Fruit fly (Drosophila melanogaster): ENCODE results near the gene CG13318.

The CG13318 gene

dm6 chr3R:8819551-8820057 is 47.1 kb upstream of the CG13318 start (continued):
- TF ChIP-seq Hr3 (GFP tag; optimal IDR thresholded peaks at IDR 0.05) (no peak), gt (GFP tag; IDR thresholded peaks at IDR 0.05) (peak; percentile 43; the same call in 1 of the 2 replicates), sqz (GFP tag; optimal IDR thresholded peaks at IDR 0.05) (peak; percentile 55), fd64A (GFP tag; optimal IDR thresholded peaks at IDR 0.05) (peak; percentile 51), zfh1 (GFP tag; IDR thresholded peaks at IDR 0.05) (peak; percentile 34; the same call in 1 of the 3 replicates), Doc2 (GFP tag; IDR thresholded peaks at IDR 0.05) (no peak), CG9876 (GFP tag; optimal IDR thresholded peaks at IDR 0.05) (no peak), CG30403 (GFP tag; optimal IDR thresholded peaks at IDR 0.05) (no peak), amos (GFP tag; IDR thresholded peaks at IDR 0.05; ENCODE audit: partially characterized antibody) (no peak; the same call in 1 of the 2 replicates), otp (GFP tag; IDR thresholded peaks at IDR 0.05) (no peak), CG8281 (tag; optimal IDR thresholded peaks at IDR 0.05) (no peak), bowl (GFP tag; IDR thresholded peaks at IDR 0.05) (no peak), CG12299 (tag; optimal IDR thresholded peaks at IDR 0.05) (peak; percentile 36), CG14860 (GFP tag; IDR thresholded peaks at IDR 0.05; ENCODE audit: partially characterized antibody) (no peak), maf-S (GFP tag; optimal IDR thresholded peaks at IDR 0.05) (peak; percentile 28), CG15601 (tag; optimal IDR thresholded peaks at IDR 0.05) (no peak), CG15011 (GFP tag; optimal IDR thresholded peaks at IDR 0.05) (peak; percentile 34), trh (GFP tag; optimal IDR thresholded peaks at IDR 0.05) (no peak), Bteb2 (GFP tag; optimal IDR thresholded peaks at IDR 0.05) (no peak), Gug (GFP tag; IDR thresholded peaks at IDR 0.05) (no peak), Lpt (GFP tag; optimal IDR thresholded peaks at IDR 0.05) (no peak), CG17328 (GFP tag; IDR thresholded peaks at IDR 0.05) (no peak), E2f2 (GFP tag; IDR thresholded peaks at IDR 0.05) (peak; percentile 19; the same call in 1 of the 2 replicates), MTF-1 (GFP tag; optimal IDR thresholded peaks at IDR 0.05; ENCODE audit: borderline replicate concordance) (peak; percentile 2), yki (optimal IDR thresholded peaks at IDR 0.05) (no peak), wor (GFP tag; IDR thresholded peaks at IDR 0.05) (no peak), CG14014 (GFP tag; IDR thresholded peaks at IDR 0.05) (peak; percentile 63; the same call in 1 of the 2 replicates), CG9727 (GFP tag; optimal IDR thresholded peaks at IDR 0.05) (peak; percentile 64), Mad (GFP tag; optimal IDR thresholded peaks at IDR 0.05) (peak; percentile 13), her (GFP tag; optimal IDR thresholded peaks at IDR 0.05) (peak; percentile 28), CG18476 (GFP tag; optimal IDR thresholded peaks at IDR 0.05) (peak; percentile 19), CG33213 (GFP tag; optimal IDR thresholded peaks at IDR 0.05) (peak; percentile 35), nmo (GFP tag; optimal IDR thresholded peaks at IDR 0.05) (no peak), kah (GFP tag; optimal IDR thresholded peaks at IDR 0.05) (no peak), onecut (GFP tag; IDR thresholded peaks at IDR 0.05) (peak; percentile 4; the same call in 1 of the 2 replicates), Nf-YA (GFP tag; IDR thresholded peaks at IDR 0.05) (no peak), CG1647 (GFP tag; optimal IDR thresholded peaks at IDR 0.05) (peak; percentile 54), CG42726 (GFP tag; IDR thresholded peaks at IDR 0.05; ENCODE audit: partially characterized antibody) (no peak), CG4328 (GFP tag; optimal IDR thresholded peaks at IDR 0.05) (peak; percentile 18), ac (GFP tag; optimal IDR thresholded peaks at IDR 0.05) (peak; percentile 29), PHDP (tag; optimal IDR thresholded peaks at IDR 0.05) (peak; percentile 48), CG34422 (GFP tag; IDR thresholded peaks at IDR 0.05) (0 out of 3 replicates have a peak, but pooled peaks have one; percentile 29), CG9437 (GFP tag; optimal IDR thresholded peaks at IDR 0.05) (peak; percentile 96), nom (GFP tag; optimal IDR thresholded peaks at IDR 0.05) (no peak), Dad (GFP tag; optimal IDR thresholded peaks at IDR 0.05) (peak; percentile 36), stc (GFP tag; IDR thresholded peaks at IDR 0.05) (peak; percentile 53), Tbp (GFP tag; optimal IDR thresholded peaks at IDR 0.05) (no peak), Spps (tag; optimal IDR thresholded peaks at IDR 0.05) (no peak), CG15269 (tag; optimal IDR thresholded peaks at IDR 0.05) (peak; percentile 23), pita (GFP tag; optimal IDR thresholded peaks at IDR 0.05) (no peak), kni (GFP tag; optimal IDR thresholded peaks at IDR 0.05) (peak; percentile 26)

All from whole organism, embryonic.